Fruit fly (Drosophila melanogaster) whole organism: ENCODE measurements around the gene CG3061.

Experiments used
- CG8478 ChIP-seq: fragments of >200 bp; optimal IDR thresholded peaks from 2 replicates; lab custom pipeline; 2018; ENCODE audit warnings: inconsistent platforms
- Dll ChIP-seq: fragments of >200 bp; optimal IDR thresholded peaks from 2 replicates; lab custom pipeline; 2017
- EcR ChIP-seq, 2 experiments: fragments of >200 bp; optimal IDR thresholded peaks; 2 replicates each; lab custom pipeline; 2017; ENCODE audit warnings: missing biosample characterization in 2 of 2, missing genetic modification characterization in 2 of 2, missing genetic modification reagents in 2 of 2
- psq ChIP-seq: fragments of >200 bp; optimal IDR thresholded peaks from 2 replicates; lab custom pipeline; 2017
- usp ChIP-seq: fragments of >200 bp; optimal IDR thresholded peaks from 2 replicates; lab custom pipeline; 2017; ENCODE audit warnings: missing biosample characterization, missing genetic modification characterization, mixed read lengths

dm6 chr3R:14014580-14014979 is 17.6 kb upstream of the CG3061 start:
- TF ChIP-seq EcR (GFP tag; optimal IDR thresholded peaks at IDR 0.05; lab: Kevin White, UChicago) = no peak
- no peak for TF ChIP-seq usp (GFP tag; lab: Kevin White, UChicago)
- no peak for TF ChIP-seq CG8478
- no peak for TF ChIP-seq psq
- TF ChIP-seq Dll (lab: Kevin White, UChicago) = no peak
